Worm (Caenorhabditis elegans): Measurements from ENCODE around the gene wbp-11.

Gene wbp-11

ce11 chrII:10197091-10197675 is 24.5 kb downstream of the wbp-11 start, which contains the start of gene R05H5.3 (continued):
- TF ChIP-seq fkh-10 (GFP tag; optimal IDR thresholded peaks at IDR 0.05) = peak; percentile 71

ce11 chrII:10198486-10198885 is 25.8 kb downstream of the wbp-11 start:
- TF ChIP-seq mxl-2 (GFP tag; conservative IDR thresholded peaks at IDR 0.05) (no peak), aha-1 (tag) (peak; percentile 91)

ce11 chrII:10199906-10200305 is 27.2 kb downstream of the wbp-11 start, which contains the start of gene R05H5.4:
Gene R05H5.4 (minus strand): TSS chrII:10200006.
- TF ChIP-seq lin-29 (GFP tag; IDR thresholded peaks at IDR 0.05) (no peak), zfp-3 (GFP tag; conservative IDR thresholded peaks at IDR 0.05) (no peak), daf-12 (tag; optimal IDR thresholded peaks at IDR 0.05) (no peak), spr-3 (GFP tag; optimal IDR thresholded peaks at IDR 0.05) (no peak), T20F7.1 (GFP tag; optimal IDR thresholded peaks at IDR 0.05) (no peak), nhr-48 (tag; optimal IDR thresholded peaks at IDR 0.05) (no peak), dpl-1 (GFP tag; optimal IDR thresholded peaks at IDR 0.05) (no peak)

ce11 chrII:10200759-10201158 is 28.0 kb downstream of the wbp-11 start, which contains the start of gene arv-1:
Gene arv-1 (minus strand): TSS chrII:10200823.
- TF ChIP-seq mep-1 (tag; optimal IDR thresholded peaks at IDR 0.05) = peak; percentile 38
- TF ChIP-seq dmd-6 (GFP tag; IDR thresholded peaks at IDR 0.05) = peak; percentile 30; the same call in 1 of the 2 replicates
- peak in 1 of 2 experiments; percentile 68 for TF ChIP-seq hif-1 (tag; optimal IDR thresholded peaks at IDR 0.05)
- peak; percentile 59 for TF ChIP-seq dpl-1 (GFP tag; optimal IDR thresholded peaks at IDR 0.05)
- TF ChIP-seq nhr-6 (tag; optimal IDR thresholded peaks at IDR 0.05) = peak; percentile 43
- peak; percentile 56 for TF ChIP-seq unc-130 (GFP tag; optimal IDR thresholded peaks at IDR 0.05)
- TF ChIP-seq nhr-28 (tag; optimal IDR thresholded peaks at IDR 0.05) = peak; percentile 72
- no peak for TF ChIP-seq F49E8.2 (tag; optimal IDR thresholded peaks at IDR 0.05; ENCODE audit: borderline replicate concordance)
- no peak for TF ChIP-seq mdt-29 (GFP tag; IDR thresholded peaks at IDR 0.05)
- no peak for TF ChIP-seq ceh-20 (GFP tag; IDR thresholded peaks at IDR 0.05)
- TF ChIP-seq gei-8 (GFP tag; optimal IDR thresholded peaks at IDR 0.05) = no peak
- 0 out of 2 replicates have a peak, but pooled peaks have one; percentile 29 for TF ChIP-seq daf-19 (GFP tag; conservative IDR thresholded peaks at IDR 0.05)
- TF ChIP-seq T20F7.1 (GFP tag; optimal IDR thresholded peaks at IDR 0.05) = peak; percentile 74
- no peak for TF ChIP-seq php-3 (GFP tag; IDR thresholded peaks at IDR 0.05)
- peak; percentile 52; the same call in 1 of the 2 replicates for TF ChIP-seq T26A8.4 (GFP tag; IDR thresholded peaks at IDR 0.05)
- TF ChIP-seq mes-2 (tag; optimal IDR thresholded peaks at IDR 0.05; ENCODE audit: poor library complexity, severe bottlenecking) = peak; percentile 97
- peak; percentile 24 for TF ChIP-seq nhr-102 (tag; optimal IDR thresholded peaks at IDR 0.05)
- no peak for TF ChIP-seq F44E2.7 (GFP tag; IDR thresholded peaks at IDR 0.05)
- peak; percentile 16 for TF ChIP-seq nhr-77 (tag; optimal IDR thresholded peaks at IDR 0.05)
- peak; percentile 40 for TF ChIP-seq rbr-2 (tag; optimal IDR thresholded peaks at IDR 0.05)
- TF ChIP-seq skn-1 (tag; optimal IDR thresholded peaks at IDR 0.05) = no peak
- TF ChIP-seq dve-1 (tag; optimal IDR thresholded peaks at IDR 0.05; ENCODE audit: insufficient read depth) = peak; percentile 57
- TF ChIP-seq lsy-2 (tag; optimal IDR thresholded peaks at IDR 0.05) = peak in 1 of 2 experiments; percentile 91
- TF ChIP-seq hlh-30 (tag; optimal IDR thresholded peaks at IDR 0.05; ENCODE audit: insufficient read depth) = peak; percentile 28
- peak; percentile 52 for TF ChIP-seq nhr-11 (tag; optimal IDR thresholded peaks at IDR 0.05)
- no peak for TF ChIP-seq ceh-62 (tag; optimal IDR thresholded peaks at IDR 0.05)
- TF ChIP-seq hmg-1.1 (GFP tag; IDR thresholded peaks at IDR 0.05) = no peak
- no peak for TF ChIP-seq lim-7 (GFP tag; IDR thresholded peaks at IDR 0.05)
- TF ChIP-seq pqm-1 (tag; optimal IDR thresholded peaks at IDR 0.05) = peak; percentile 7
- no peak for TF ChIP-seq saeg-2 (GFP tag; IDR thresholded peaks at IDR 0.05)
- peak; percentile 19 for TF ChIP-seq R02D3.7 (tag; optimal IDR thresholded peaks at IDR 0.05)
- no peak for TF ChIP-seq daf-16 (GFP tag; optimal IDR thresholded peaks at IDR 0.05)
- peak; percentile 31 for TF ChIP-seq daf-16 (tag; optimal IDR thresholded peaks at IDR 0.05)
- TF ChIP-seq aha-1 (tag) = peak; percentile 30
- TF ChIP-seq nhr-48 (tag; optimal IDR thresholded peaks at IDR 0.05) = peak; percentile 2
- peak; percentile 58 for TF ChIP-seq lin-38 (GFP tag; IDR thresholded peaks at IDR 0.05)
- TF ChIP-seq lin-15B (tag; optimal IDR thresholded peaks at IDR 0.05) = no peak
- TF ChIP-seq mxl-3 (GFP tag; optimal IDR thresholded peaks at IDR 0.05) = no peak

Data from whole organism, L4 larva.